Worm (Caenorhabditis elegans): ENCODE measurements around the gene T05A1.5.

ce11 chrIV:9545986-9546385 is at the start of gene T05A1.5:
- TF ChIP-seq sox-4 (tag; optimal IDR thresholded peaks at IDR 0.05), result no peak
- no peak for TF ChIP-seq nfya-1 (tag; optimal IDR thresholded peaks at IDR 0.05)
- no peak for TF ChIP-seq ama-1 (optimal IDR thresholded peaks at IDR 0.05)
- TF ChIP-seq ahr-1 (tag; optimal IDR thresholded peaks at IDR 0.05), result no peak
- TF ChIP-seq tbx-2 (tag; optimal IDR thresholded peaks at IDR 0.05), result no peak
- no peak for TF ChIP-seq hlh-15 (tag; optimal IDR thresholded peaks at IDR 0.05)
- TF ChIP-seq hlh-6 (tag; optimal IDR thresholded peaks at IDR 0.05), result no peak
- TF ChIP-seq nhr-11 (tag; optimal IDR thresholded peaks at IDR 0.05), result no peak
- TF ChIP-seq F13H6.1 (tag; optimal IDR thresholded peaks at IDR 0.05), result no peak
- TF ChIP-seq ets-4 (tag; optimal IDR thresholded peaks at IDR 0.05), result no peak
- no peak for TF ChIP-seq ceh-31 (tag; optimal IDR thresholded peaks at IDR 0.05)
- TF ChIP-seq ttx-3 (tag; optimal IDR thresholded peaks at IDR 0.05), result no peak
- no peak for TF ChIP-seq zip-5 (tag; optimal IDR thresholded peaks at IDR 0.05)

All from whole organism, late embryonic.